Fruit fly (Drosophila melanogaster) whole organism, embryonic: ENCODE results near the gene flip.

Experiments
- Ada2b ChIP-seq: fragments of 200-800 bp; sonication (Bioruptor generic); IDR thresholded peaks from 2 replicates; pipeline ENCODE4 v1.3.6; 2022; ENCODE audit warnings: missing biosample characterization, missing genetic modification characterization
- Antp ChIP-seq: fragments of 200-800 bp; sonication (Bioruptor generic); optimal IDR thresholded peaks from 3 replicates; lab custom pipeline; 2016; ENCODE audit warnings: missing biosample characterization, missing genetic modification characterization
- CG1024 ChIP-seq: fragments of 200-800 bp; sonication (Bioruptor generic); IDR thresholded peaks from 2 replicates; pipeline ENCODE4 v1.3.6; 2022; ENCODE audit warnings: missing biosample characterization, missing genetic modification characterization
- CG10565 ChIP-seq: fragments of 200-800 bp; sonication (Bioruptor generic); optimal IDR thresholded peaks from 3 replicates; lab custom pipeline; 2016; ENCODE audit warnings: missing biosample characterization, mild to moderate bottlenecking, missing genetic modification characterization
- CG11247 ChIP-seq: fragments of 200-800 bp; sonication (Bioruptor generic); IDR thresholded peaks from 2 replicates; pipeline ENCODE4 v1.3.6; 2022; ENCODE audit warnings: missing biosample characterization, missing genetic modification characterization
- CG11456 ChIP-seq: fragments of 200-800 bp; sonication (Bioruptor generic); IDR thresholded peaks from 3 replicates; pipeline ENCODE4 v1.3.6; 2022; ENCODE audit warnings: missing biosample characterization, missing genetic modification characterization
- CG11695 ChIP-seq: fragments of 200-800 bp; sonication (Bioruptor generic); IDR thresholded peaks from 3 replicates; pipeline ENCODE4 v1.3.6; 2022; ENCODE audit warnings: missing biosample characterization, missing genetic modification characterization
- CG1233 ChIP-seq: fragments of 200-800 bp; sonication (Bioruptor generic); optimal IDR thresholded peaks from 4 replicates; lab custom pipeline; 2018; ENCODE audit warnings: missing biosample characterization, mild to moderate bottlenecking, missing genetic modification characterization
- CG12744 ChIP-seq: fragments of 200-800 bp; sonication (Bioruptor generic); optimal IDR thresholded peaks from 2 replicates; lab custom pipeline; 2016; ENCODE audit warnings: missing biosample characterization, missing genetic modification characterization
- CG12942 ChIP-seq: fragments of 200-800 bp; sonication (Bioruptor generic); optimal IDR thresholded peaks from 3 replicates; lab custom pipeline; 2016; ENCODE audit warnings: missing biosample characterization, missing genetic modification characterization
- CG15696 ChIP-seq: fragments of 200-800 bp; sonication (Bioruptor generic); optimal IDR thresholded peaks from 2 replicates; lab custom pipeline; 2019; ENCODE audit warnings: missing biosample characterization, mild to moderate bottlenecking, missing genetic modification characterization, moderate library complexity
- CG18764 ChIP-seq: fragments of 200-800 bp; sonication (Bioruptor generic); optimal IDR thresholded peaks from 3 replicates; lab custom pipeline; 2016; ENCODE audit warnings: missing biosample characterization, missing genetic modification characterization
- CG2889 ChIP-seq: fragments of 200-800 bp; sonication (Bioruptor generic); IDR thresholded peaks from 3 replicates; pipeline ENCODE4 v1.3.6; 2022; ENCODE audit warnings: missing biosample characterization, missing genetic modification characterization
- CG32767 ChIP-seq: fragments of 200-800 bp; sonication (Bioruptor generic); IDR thresholded peaks from 2 replicates; pipeline ENCODE4 v1.3.6; 2022; ENCODE audit warnings: missing biosample characterization, missing genetic modification characterization
- CG3407 ChIP-seq: fragments of 200-800 bp; sonication (Bioruptor generic); optimal IDR thresholded peaks from 2 replicates; lab custom pipeline; 2018; ENCODE audit warnings: missing biosample characterization, mild to moderate bottlenecking, missing genetic modification characterization
- CG3726 ChIP-seq: fragments of 200-800 bp; sonication (Bioruptor generic); IDR thresholded peaks from 3 replicates; pipeline ENCODE4, ENCODE4 v1.3.6; 2022; ENCODE audit warnings: missing biosample characterization, missing genetic modification characterization
- CG43689 ChIP-seq: fragments of 200-800 bp; sonication (Bioruptor generic); IDR thresholded peaks from 2 replicates; pipeline ENCODE4 v1.3.6; 2022; ENCODE audit warnings: missing biosample characterization, missing genetic modification characterization
- CG4617 ChIP-seq: fragments of 200-800 bp; sonication (Bioruptor generic); optimal IDR thresholded peaks from 3 replicates; lab custom pipeline; 2016; ENCODE audit warnings: missing biosample characterization, missing genetic modification characterization, borderline replicate concordance
- CG6254 ChIP-seq: fragments of 200-800 bp; sonication (Bioruptor generic); optimal IDR thresholded peaks from 3 replicates; lab custom pipeline; 2017; ENCODE audit warnings: mild to moderate bottlenecking, missing biosample characterization, missing genetic modification reagents, missing genetic modification characterization
- CG9876 ChIP-seq: fragments of 200-800 bp; sonication (Bioruptor generic); optimal IDR thresholded peaks from 2 replicates; lab custom pipeline; 2016; ENCODE audit warnings: missing biosample characterization, missing genetic modification characterization
- CHES-1-like ChIP-seq: fragments of 200-800 bp; sonication (Bioruptor generic); optimal IDR thresholded peaks from 2 replicates; lab custom pipeline; 2016; ENCODE audit warnings: missing biosample characterization, missing genetic modification characterization
- CTCF ChIP-seq: fragments of 200-800 bp; sonication (Bioruptor generic); optimal IDR thresholded peaks from 2 replicates; lab custom pipeline; 2017; ENCODE audit warnings: missing biosample characterization, mild to moderate bottlenecking, missing genetic modification characterization, moderate library complexity
- Dbx ChIP-seq: fragments of 200-800 bp; sonication (Bioruptor generic); IDR thresholded peaks from 3 replicates; pipeline ENCODE4 v1.3.6; 2022; ENCODE audit warnings: missing biosample characterization, missing genetic modification characterization
- Doc2 ChIP-seq: fragments of 200-800 bp; sonication (Bioruptor generic); IDR thresholded peaks from 2 replicates; pipeline ENCODE4 v1.3.6; 2022; ENCODE audit warnings: missing biosample characterization, missing genetic modification characterization
- Fer2 ChIP-seq: fragments of 200-800 bp; sonication (Bioruptor generic); optimal IDR thresholded peaks from 2 replicates; lab custom pipeline; 2018; ENCODE audit warnings: missing biosample characterization, mild to moderate bottlenecking, missing genetic modification characterization, moderate library complexity
- Hmr ChIP-seq: fragments of 200-800 bp; sonication (Bioruptor generic); optimal IDR thresholded peaks from 3 replicates; lab custom pipeline; 2017; ENCODE audit warnings: mild to moderate bottlenecking, missing biosample characterization, missing genetic modification reagents, missing genetic modification characterization
- Mes4 ChIP-seq: fragments of 200-800 bp; sonication (Bioruptor generic); optimal IDR thresholded peaks from 2 replicates; lab custom pipeline; 2016; ENCODE audit warnings: missing biosample characterization, missing genetic modification characterization
- NC2β ChIP-seq: fragments of 200-800 bp; sonication (Bioruptor generic); optimal IDR thresholded peaks from 2 replicates; lab custom pipeline; 2016; ENCODE audit warnings: missing biosample characterization, missing genetic modification characterization
- Scr ChIP-seq: fragments of 200-800 bp; sonication (Bioruptor generic); IDR thresholded peaks from 2 replicates; pipeline ENCODE4 v1.3.6; 2022; ENCODE audit warnings: missing biosample characterization, missing genetic modification characterization; ENCODE audit not compliant: partially characterized antibody
- TFAM ChIP-seq: fragments of 200-800 bp; sonication (Bioruptor generic); optimal IDR thresholded peaks from 2 replicates; lab custom pipeline; 2017; ENCODE audit warnings: missing biosample characterization, missing genetic modification characterization, inconsistent platforms
- Vsx1 ChIP-seq: fragments of 200-800 bp; sonication (Bioruptor generic); optimal IDR thresholded peaks from 2 replicates; lab custom pipeline; 2017; ENCODE audit warnings: missing biosample characterization, mild to moderate bottlenecking, missing genetic modification characterization, missing genetic modification reagents
- Xbp1 ChIP-seq: fragments of 200-800 bp; sonication (Bioruptor generic); optimal IDR thresholded peaks from 3 replicates; lab custom pipeline; 2016; ENCODE audit warnings: missing biosample characterization, mild to moderate bottlenecking, missing genetic modification characterization
- abd-A ChIP-seq: fragments of 200-800 bp; sonication (Bioruptor generic); optimal IDR thresholded peaks from 3 replicates; lab custom pipeline; 2019; ENCODE audit warnings: missing biosample characterization, mild to moderate bottlenecking, missing genetic modification characterization, moderate library complexity
- amos ChIP-seq: fragments of 200-800 bp; sonication (Bioruptor generic); IDR thresholded peaks from 2 replicates; pipeline ENCODE4 v1.3.6; 2022; ENCODE audit warnings: missing biosample characterization, missing genetic modification characterization; ENCODE audit not compliant: partially characterized antibody
- aop ChIP-seq: fragments of 200-800 bp; sonication (Bioruptor generic); IDR thresholded peaks from 2 replicates; pipeline ENCODE4 v1.3.6; 2022; ENCODE audit warnings: missing biosample characterization, missing genetic modification characterization
- ash1 ChIP-seq: fragments of 200-800 bp; sonication (Bioruptor generic); optimal IDR thresholded peaks from 2 replicates; lab custom pipeline; 2018; ENCODE audit warnings: missing biosample characterization, mild to moderate bottlenecking, missing genetic modification characterization
- az2 ChIP-seq: fragments of 200-800 bp; sonication (Bioruptor generic); optimal IDR thresholded peaks from 3 replicates; lab custom pipeline; 2016; ENCODE audit warnings: missing biosample characterization, missing genetic modification characterization
- caup ChIP-seq: fragments of 200-800 bp; sonication (Bioruptor generic); optimal IDR thresholded peaks from 3 replicates; lab custom pipeline; 2017; ENCODE audit warnings: missing biosample characterization, mild to moderate bottlenecking, missing genetic modification characterization, moderate library complexity; ENCODE audit not compliant: severe bottlenecking
- crp ChIP-seq, 2 experiments: fragments of 200-800 bp; sonication (Bioruptor generic); optimal IDR thresholded peaks; 2 replicates in 1 of 2; 3 replicates in 1 of 2; lab custom pipeline; 2017; ENCODE audit warnings: missing biosample characterization in 2 of 2, missing genetic modification characterization in 2 of 2, mild to moderate bottlenecking in 1 of 2, moderate library complexity in 1 of 2
- gro ChIP-seq: fragments of 200-800 bp; sonication (Bioruptor generic); optimal IDR thresholded peaks from 2 replicates; lab custom pipeline; 2016; ENCODE audit warnings: missing biosample characterization, missing genetic modification characterization
- knrl ChIP-seq: fragments of 200-800 bp; sonication (Bioruptor generic); IDR thresholded peaks from 3 replicates; pipeline ENCODE4 v1.3.6; 2022; ENCODE audit warnings: missing biosample characterization, missing genetic modification characterization; ENCODE audit not compliant: partially characterized antibody
- nerfin-2 ChIP-seq: fragments of 200-800 bp; sonication (Bioruptor generic); IDR thresholded peaks from 2 replicates; pipeline ENCODE4 v1.3.6; 2022; ENCODE audit warnings: missing biosample characterization, missing genetic modification characterization; ENCODE audit not compliant: partially characterized antibody
- peb ChIP-seq: fragments of 200-800 bp; sonication (Bioruptor generic); IDR thresholded peaks from 2 replicates; pipeline ENCODE4 v1.3.6; 2022; ENCODE audit warnings: missing biosample characterization, missing genetic modification characterization
- pita ChIP-seq: fragments of 200-800 bp; sonication (Bioruptor generic); optimal IDR thresholded peaks from 2 replicates; lab custom pipeline; 2017; ENCODE audit warnings: missing biosample characterization, mild to moderate bottlenecking, missing genetic modification characterization
- sens-2 ChIP-seq: fragments of 200-800 bp; sonication (Bioruptor generic); IDR thresholded peaks from 2 replicates; pipeline ENCODE4 v1.3.6; 2022; ENCODE audit warnings: missing biosample characterization, missing genetic modification characterization
- sisA ChIP-seq: fragments of 200-800 bp; sonication (Bioruptor generic); IDR thresholded peaks from 2 replicates; pipeline ENCODE4 v1.3.6; 2022; ENCODE audit warnings: missing biosample characterization, missing genetic modification characterization
- sna ChIP-seq: fragments of 200-800 bp; sonication (Bioruptor generic); IDR thresholded peaks from 2 replicates; pipeline ENCODE4 v1.3.6; 2022; ENCODE audit warnings: missing biosample characterization, missing genetic modification characterization; ENCODE audit not compliant: partially characterized antibody
- sqz ChIP-seq: fragments of 200-800 bp; sonication (Bioruptor generic); optimal IDR thresholded peaks from 3 replicates; lab custom pipeline; 2018; ENCODE audit warnings: missing biosample characterization, mild to moderate bottlenecking, missing genetic modification characterization
- stc ChIP-seq: fragments of 200-800 bp; sonication (Bioruptor generic); IDR thresholded peaks from 2 replicates; pipeline ENCODE4 v1.3.6; 2022; ENCODE audit warnings: missing biosample characterization, missing genetic modification characterization
- zen2 ChIP-seq: fragments of 200-800 bp; sonication (Bioruptor generic); IDR thresholded peaks from 3 replicates; pipeline ENCODE4 v1.3.6; 2022; ENCODE audit warnings: missing biosample characterization, missing genetic modification characterization; ENCODE audit not compliant: partially characterized antibody

Gene flip

DNA sequence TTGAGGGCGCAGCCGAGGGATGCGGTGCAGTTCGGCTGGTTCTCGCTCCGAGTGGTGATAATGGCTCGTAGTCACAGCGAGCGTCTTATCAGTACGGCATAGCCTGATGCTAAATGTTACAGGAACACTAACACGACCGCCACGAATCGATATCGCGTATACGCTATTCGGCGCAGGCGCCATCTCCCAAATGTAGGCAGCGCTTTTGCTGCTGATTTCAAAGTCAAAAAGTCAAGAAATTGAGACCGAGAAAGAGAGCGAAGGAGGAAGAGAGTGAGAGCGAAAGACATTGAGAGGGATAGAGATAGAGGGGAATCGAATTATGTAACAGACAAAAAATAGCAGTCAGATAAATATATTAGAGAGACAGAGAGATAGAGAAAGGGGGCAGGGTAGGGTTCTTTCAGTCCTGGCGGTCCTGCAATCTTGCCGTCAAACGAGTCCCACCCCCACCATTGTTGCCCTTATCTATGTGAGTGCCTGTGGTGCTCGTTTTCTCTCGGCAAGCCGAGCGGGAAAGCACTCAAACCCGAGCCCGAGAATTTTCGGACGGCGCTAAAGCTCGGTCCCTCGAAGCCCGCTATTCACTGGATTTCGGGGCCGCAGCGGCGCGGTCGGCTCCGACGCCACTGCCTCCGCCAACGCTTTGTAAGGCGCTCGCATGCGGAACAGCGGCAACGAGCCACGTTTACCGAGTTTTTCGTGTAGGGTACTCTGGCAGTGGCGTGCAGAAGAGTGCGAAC lies 3.6 kb upstream of the flip start (continued):
- TF ChIP-seq Vsx1 (GFP tag; lab: Kevin White, UChicago) (no peak), CG10565 (no peak), Scr (no peak), CG3726 (GFP tag; lab: Robert Waterston, UW) (no peak), sqz (peak; percentile 9), pita (no peak), CG9876 (no peak), Xbp1 (GFP tag; lab: Kevin White, UChicago) (no peak), crp (GFP tag; optimal IDR thresholded peaks at IDR 0.05; lab: Kevin White, UChicago) (no peak), zen2 (0 out of 3 replicates have a peak, but pooled peaks have one; percentile 31), Ada2b (GFP tag; lab: Robert Waterston, UW) (no peak), CG6254 (GFP tag; lab: Kevin White, UChicago) (no peak), sens-2 (GFP tag; lab: Robert Waterston, UW) (no peak), caup (GFP tag; lab: Kevin White, UChicago) (no peak), CG43689 (GFP tag; lab: Robert Waterston, UW) (no peak), Fer2 (no peak), peb (no peak), CG11456 (GFP tag; lab: Robert Waterston, UW) (0 out of 3 replicates have a peak, but pooled peaks have one; percentile 49), CG1233 (GFP tag; lab: Kevin White, UChicago) (no peak), CG18764 (no peak), az2 (no peak), ash1 (GFP tag; lab: Kevin White, UChicago) (no peak), amos (GFP tag; lab: Robert Waterston, UW) (no peak), sna (GFP tag; lab: Robert Waterston, UW) (no peak), TFAM (GFP tag; lab: Kevin White, UChicago) (no peak), CG11695 (GFP tag; lab: Robert Waterston, UW) (no peak), CG1024 (no peak), CHES-1-like (GFP tag; lab: Kevin White, UChicago) (no peak), knrl (GFP tag; lab: Robert Waterston, UW) (no peak), Antp (GFP tag; lab: Kevin White, UChicago) (no peak), CG4617 (GFP tag; lab: Kevin White, UChicago) (no peak), sisA (GFP tag; lab: Robert Waterston, UW) (no peak), CG2889 (GFP tag; lab: Robert Waterston, UW) (no peak), CG3407 (GFP tag; lab: Kevin White, UChicago) (no peak), CTCF (no peak), NC2β (GFP tag; lab: Kevin White, UChicago) (no peak), Dbx (GFP tag; lab: Robert Waterston, UW) (no peak), nerfin-2 (GFP tag; lab: Robert Waterston, UW) (no peak), aop (GFP tag; lab: Robert Waterston, UW) (no peak), CG15696 (tag; lab: Kevin White, UChicago) (no peak), CG32767 (GFP tag; lab: Robert Waterston, UW) (no peak), Doc2 (GFP tag; lab: Robert Waterston, UW) (no peak), Hmr (no peak), abd-A (tag; lab: Kevin White, UChicago) (peak; percentile 53), gro (GFP tag; lab: Kevin White, UChicago) (no peak), CG12744 (GFP tag; lab: Kevin White, UChicago) (peak; percentile 18), Mes4 (no peak), CG11247 (no peak), stc (GFP tag; lab: Robert Waterston, UW) (no peak), CG12942 (no peak)
